Fruit fly (Drosophila melanogaster) whole organism, embryonic: Measurements from ENCODE around the gene Ugt36D1.
A peak's percentile ranks its signal among the peaks of the same experiment; 100 is the strongest.

Source experiments
- CG10274 ChIP-seq: fragments of 200-800 bp; sonication (Bioruptor generic); optimal IDR thresholded peaks from 3 replicates; lab custom pipeline; 2017; ENCODE audit warnings: missing biosample characterization, mild to moderate bottlenecking, missing genetic modification characterization
- CG11093 ChIP-seq: fragments of 200-800 bp; sonication (Bioruptor generic); IDR thresholded peaks from 3 replicates; pipeline ENCODE4 v1.3.6; 2022; ENCODE audit warnings: missing biosample characterization, missing genetic modification characterization
- CG11696 ChIP-seq: fragments of 200-800 bp; sonication (Bioruptor generic); IDR thresholded peaks from 2 replicates; pipeline ENCODE4 v1.3.6; 2022; ENCODE audit warnings: missing biosample characterization, missing genetic modification characterization
- CG13624 ChIP-seq: fragments of 200-800 bp; sonication (Bioruptor generic); optimal IDR thresholded peaks from 2 replicates; lab custom pipeline; 2016; ENCODE audit warnings: missing biosample characterization, missing genetic modification characterization
- CG13775 ChIP-seq: fragments of 200-800 bp; sonication (Bioruptor generic); optimal IDR thresholded peaks from 3 replicates; lab custom pipeline; 2017; ENCODE audit warnings: missing biosample characterization, mild to moderate bottlenecking, missing genetic modification characterization
- CG14710 ChIP-seq: fragments of 200-800 bp; sonication (Bioruptor generic); optimal IDR thresholded peaks from 3 replicates; lab custom pipeline; 2019; ENCODE audit warnings: missing biosample characterization, mild to moderate bottlenecking, missing genetic modification characterization, moderate library complexity
- CG16863 ChIP-seq: fragments of 200-800 bp; sonication (Bioruptor generic); optimal IDR thresholded peaks from 3 replicates; lab custom pipeline; 2016; ENCODE audit warnings: missing biosample characterization, missing genetic modification characterization
- CG18262 ChIP-seq: fragments of 200-800 bp; optimal IDR thresholded peaks from 3 replicates; lab custom pipeline; 2019; ENCODE audit warnings: missing biosample characterization, mild to moderate bottlenecking, missing genetic modification characterization, moderate library complexity
- CG18599 ChIP-seq: fragments of 200-800 bp; sonication (Bioruptor generic); optimal IDR thresholded peaks from 3 replicates; lab custom pipeline; 2017; ENCODE audit warnings: missing biosample characterization, missing genetic modification characterization, mild to moderate bottlenecking, moderate library complexity, missing genetic modification reagents
- CG3726 ChIP-seq: fragments of 200-800 bp; sonication (Bioruptor generic); IDR thresholded peaks from 3 replicates; pipeline ENCODE4, ENCODE4 v1.3.6; 2022; ENCODE audit warnings: missing biosample characterization, missing genetic modification characterization
- CG4854 ChIP-seq: fragments of 200-800 bp; sonication (Bioruptor generic); optimal IDR thresholded peaks from 2 replicates; lab custom pipeline; 2016; ENCODE audit warnings: missing biosample characterization, missing genetic modification characterization, inconsistent platforms
- CG6689 ChIP-seq: fragments of 200-800 bp; sonication (Bioruptor generic); IDR thresholded peaks from 2 replicates; pipeline ENCODE4 v1.3.6; 2022; ENCODE audit warnings: missing biosample characterization, missing genetic modification characterization
- CG7839 ChIP-seq: fragments of 200-800 bp; sonication (Bioruptor generic); optimal IDR thresholded peaks from 3 replicates; lab custom pipeline; 2018; ENCODE audit warnings: missing biosample characterization, mild to moderate bottlenecking, missing genetic modification characterization, moderate library complexity
- CG7987 ChIP-seq: fragments of 200-800 bp; sonication (Bioruptor generic); optimal IDR thresholded peaks from 2 replicates; lab custom pipeline; 2018; ENCODE audit warnings: missing biosample characterization, mild to moderate bottlenecking, missing genetic modification characterization, moderate library complexity
- CG8290 ChIP-seq, 3 experiments: fragments of 200-800 bp; sonication (Bioruptor generic); optimal IDR thresholded peaks; 2 replicates each; lab custom pipeline; 2016 to 2019; ENCODE audit warnings: missing biosample characterization in 3 of 3, missing genetic modification characterization in 3 of 3, mild to moderate bottlenecking in 2 of 3, moderate library complexity in 1 of 3
- CG8388 ChIP-seq: fragments of 200-800 bp; sonication (Bioruptor generic); optimal IDR thresholded peaks from 2 replicates; lab custom pipeline; 2019; ENCODE audit warnings: missing biosample characterization, mild to moderate bottlenecking, missing genetic modification characterization, moderate library complexity
- CG8765 ChIP-seq: fragments of 200-800 bp; sonication (Bioruptor generic); IDR thresholded peaks from 2 replicates; pipeline ENCODE4 v1.3.6; 2022; ENCODE audit warnings: missing biosample characterization, missing genetic modification characterization
- D19B ChIP-seq: fragments of 200-800 bp; sonication (Bioruptor generic); optimal IDR thresholded peaks from 2 replicates; lab custom pipeline; 2017; ENCODE audit warnings: missing biosample characterization, mild to moderate bottlenecking, missing genetic modification characterization
- Dfd ChIP-seq, 2 experiments: fragments of >200 bp; optimal IDR thresholded peaks; 2 replicates each; lab custom pipeline; 2017; ENCODE audit warnings: missing biosample characterization in 2 of 2, missing genetic modification characterization in 2 of 2
- Dip2 ChIP-seq: fragments of 200-800 bp; sonication (Bioruptor generic); IDR thresholded peaks from 2 replicates; pipeline ENCODE4 v1.3.6; 2022; ENCODE audit warnings: missing biosample characterization, missing genetic modification characterization
- Doc3 ChIP-seq: fragments of 200-800 bp; sonication (Bioruptor generic); IDR thresholded peaks from 3 replicates; pipeline ENCODE4 v1.3.6; 2022; ENCODE audit warnings: missing biosample characterization, missing genetic modification characterization; ENCODE audit not compliant: partially characterized antibody
- Ets65A ChIP-seq: fragments of 200-800 bp; sonication (Bioruptor generic); peaks from one replicate; lab custom pipeline; 2016; ENCODE audit warnings: missing biosample characterization, missing genetic modification characterization
- HLHmδ ChIP-seq: fragments of 200-800 bp; sonication (Bioruptor generic); optimal IDR thresholded peaks from 2 replicates; lab custom pipeline; 2018; ENCODE audit warnings: missing biosample characterization, mild to moderate bottlenecking, missing genetic modification characterization, moderate library complexity
- MESR4 ChIP-seq: fragments of 200-800 bp; sonication (Bioruptor generic); optimal IDR thresholded peaks from 2 replicates; lab custom pipeline; 2018; ENCODE audit warnings: missing biosample characterization, mild to moderate bottlenecking, missing genetic modification characterization, moderate library complexity
- Med ChIP-seq: fragments of 200-800 bp; sonication (Bioruptor generic); peaks from one replicate; lab custom pipeline; 2016; ENCODE audit warnings: missing biosample characterization, missing genetic modification characterization, mild to moderate bottlenecking, inconsistent platforms, moderate library complexity
- Meics ChIP-seq: fragments of 200-800 bp; sonication (Bioruptor generic); optimal IDR thresholded peaks from 2 replicates; lab custom pipeline; 2017; ENCODE audit warnings: missing biosample characterization, mild to moderate bottlenecking, missing genetic modification characterization
- Nf-YB ChIP-seq: fragments of 200-800 bp; sonication (Bioruptor generic); optimal IDR thresholded peaks from 3 replicates; lab custom pipeline; 2019; ENCODE audit warnings: missing biosample characterization, mild to moderate bottlenecking, missing genetic modification characterization, moderate library complexity
- Nf-YC ChIP-seq: fragments of 200-800 bp; optimal IDR thresholded peaks from 3 replicates; lab custom pipeline; 2019; ENCODE audit warnings: missing biosample characterization, mild to moderate bottlenecking, missing genetic modification characterization, moderate library complexity
- Optix ChIP-seq: fragments of 200-800 bp; sonication (Bioruptor generic); IDR thresholded peaks from 3 replicates; pipeline ENCODE4 v1.3.6; 2022; ENCODE audit warnings: missing biosample characterization, missing genetic modification characterization
- Rx ChIP-seq: fragments of 200-800 bp; sonication (Bioruptor generic); IDR thresholded peaks from 2 replicates; pipeline ENCODE4 v1.3.6; 2022; ENCODE audit warnings: missing biosample characterization, missing genetic modification characterization
- abd-A ChIP-seq: fragments of 200-800 bp; sonication (Bioruptor generic); optimal IDR thresholded peaks from 3 replicates; lab custom pipeline; 2019; ENCODE audit warnings: missing biosample characterization, mild to moderate bottlenecking, missing genetic modification characterization, moderate library complexity
- br ChIP-seq: fragments of >200 bp; optimal IDR thresholded peaks from 2 replicates; lab custom pipeline; 2017
- bsh ChIP-seq, 2 experiments: fragments of 200-800 bp; sonication (Bioruptor generic); optimal IDR thresholded peaks; 2 replicates each; lab custom pipeline; 2017 to 2018; ENCODE audit warnings: mild to moderate bottlenecking in 2 of 2, missing biosample characterization in 2 of 2, missing genetic modification characterization in 2 of 2, moderate library complexity in 1 of 2
- cad ChIP-seq: fragments of >200 bp; optimal IDR thresholded peaks from 2 replicates; lab custom pipeline; 2017; ENCODE audit warnings: missing biosample characterization, missing genetic modification characterization
- cg ChIP-seq: fragments of 200-800 bp; sonication (Bioruptor generic); optimal IDR thresholded peaks from 3 replicates; lab custom pipeline; 2019; ENCODE audit warnings: missing biosample characterization, mild to moderate bottlenecking, missing genetic modification characterization, moderate library complexity
- chm ChIP-seq: fragments of 200-800 bp; sonication (Bioruptor generic); IDR thresholded peaks from 2 replicates; pipeline ENCODE4 v1.3.6; 2022; ENCODE audit warnings: missing biosample characterization, missing genetic modification characterization
- croc ChIP-seq: fragments of 200-800 bp; sonication (Bioruptor generic); conservative IDR thresholded peaks from 3 replicates; pipeline ENCODE4 v1.3.6; 2022; ENCODE audit warnings: missing biosample characterization, missing genetic modification characterization
- ewg ChIP-seq: fragments of 200-800 bp; sonication (Bioruptor generic); optimal IDR thresholded peaks from 3 replicates; lab custom pipeline; 2017; ENCODE audit warnings: mild to moderate bottlenecking, missing biosample characterization, missing genetic modification reagents, missing genetic modification characterization
- exex ChIP-seq: fragments of 200-800 bp; sonication (Bioruptor generic); optimal IDR thresholded peaks from 4 replicates; lab custom pipeline; 2018; ENCODE audit warnings: missing biosample characterization, mild to moderate bottlenecking, missing genetic modification characterization, moderate library complexity
- fu2 ChIP-seq: fragments of 200-800 bp; sonication (Bioruptor generic); optimal IDR thresholded peaks from 2 replicates; lab custom pipeline; 2016; ENCODE audit warnings: missing biosample characterization, missing genetic modification characterization
- inv ChIP-seq: fragments of 200-800 bp; sonication (Bioruptor generic); IDR thresholded peaks from 2 replicates; pipeline ENCODE4 v1.3.6; 2022; ENCODE audit warnings: missing biosample characterization, missing genetic modification characterization; ENCODE audit not compliant: partially characterized antibody
- kay ChIP-seq: fragments of 200-800 bp; sonication (Bioruptor generic); optimal IDR thresholded peaks from 2 replicates; lab custom pipeline; 2016; ENCODE audit warnings: missing biosample characterization, missing genetic modification characterization
- knrl ChIP-seq: fragments of 200-800 bp; sonication (Bioruptor generic); IDR thresholded peaks from 3 replicates; pipeline ENCODE4 v1.3.6; 2022; ENCODE audit warnings: missing biosample characterization, missing genetic modification characterization; ENCODE audit not compliant: partially characterized antibody
- luna ChIP-seq: fragments of 200-800 bp; sonication (Bioruptor generic); optimal IDR thresholded peaks from 2 replicates; lab custom pipeline; 2016; ENCODE audit warnings: missing biosample characterization, missing genetic modification characterization
- mld ChIP-seq: fragments of 200-800 bp; sonication (Bioruptor generic); IDR thresholded peaks from 3 replicates; pipeline ENCODE4 v1.3.6; 2022; ENCODE audit warnings: missing biosample characterization, missing genetic modification characterization; ENCODE audit not compliant: partially characterized antibody
- nom ChIP-seq: fragments of 200-800 bp; sonication (Bioruptor generic); optimal IDR thresholded peaks from 2 replicates; lab custom pipeline; 2017; ENCODE audit warnings: missing biosample characterization, missing genetic modification characterization, mild to moderate bottlenecking, moderate library complexity, missing genetic modification reagents
- sc ChIP-seq, 3 experiments: fragments of >200 bp in 2 of 3; fragments of 200-800 bp in 1 of 3; sonication (Bioruptor generic) in 1 of 3; optimal IDR thresholded peaks; 2 replicates in 2 of 3; 3 replicates in 1 of 3; lab custom pipeline; 2017; ENCODE audit warnings: mild to moderate bottlenecking in 1 of 3, missing biosample characterization in 1 of 3, missing genetic modification characterization in 1 of 3, missing genetic modification reagents in 1 of 3
- seq ChIP-seq: fragments of 200-800 bp; sonication (Bioruptor generic); IDR thresholded peaks from 2 replicates; pipeline ENCODE4 v1.3.6; 2022; ENCODE audit warnings: missing biosample characterization, missing genetic modification characterization
- yki ChIP-seq: fragments of >200 bp; optimal IDR thresholded peaks from 3 replicates; lab custom pipeline; 2018
- z ChIP-seq: fragments of 200-800 bp; sonication (Bioruptor generic); IDR thresholded peaks from 3 replicates; pipeline ENCODE4 v1.3.6; 2022; ENCODE audit warnings: missing biosample characterization, missing genetic modification characterization

Ugt36D1 gene

DNA sequence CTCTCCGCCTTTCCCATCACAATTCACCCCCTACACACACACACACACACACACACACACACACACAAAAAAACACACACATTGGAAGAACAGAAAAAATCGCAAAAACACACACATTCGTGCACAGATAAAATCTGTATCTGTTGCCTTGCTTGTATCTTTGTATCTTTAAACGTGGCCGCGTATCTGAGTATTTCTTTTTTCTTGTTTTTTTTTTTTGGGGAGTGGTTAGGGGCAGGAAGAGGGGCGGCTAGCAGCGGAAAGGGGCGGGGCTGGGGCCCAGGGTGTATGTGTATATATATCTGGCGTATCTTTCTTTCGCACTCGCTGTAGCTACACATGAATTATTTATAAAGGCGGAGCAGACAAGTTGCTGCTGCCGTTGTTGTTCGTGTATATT is 43.2 kb downstream of the Ugt36D1 start (continued):
- TF ChIP-seq inv (GFP tag; lab: Robert Waterston, UW) (no peak), HLHmδ (GFP tag; lab: Kevin White, UChicago) (no peak), seq (GFP tag; lab: Robert Waterston, UW) (0 out of 2 replicates have a peak, but pooled peaks have one; percentile 8), CG8765 (GFP tag; lab: Robert Waterston, UW) (no peak), mld (GFP tag; lab: Robert Waterston, UW) (no peak), Med (GFP tag; lab: Kevin White, UChicago) (no peak), CG6689 (GFP tag; lab: Robert Waterston, UW) (no peak), br (no peak), CG10274 (no peak), MESR4 (no peak), fu2 (GFP tag; lab: Kevin White, UChicago) (no peak)

DNA sequence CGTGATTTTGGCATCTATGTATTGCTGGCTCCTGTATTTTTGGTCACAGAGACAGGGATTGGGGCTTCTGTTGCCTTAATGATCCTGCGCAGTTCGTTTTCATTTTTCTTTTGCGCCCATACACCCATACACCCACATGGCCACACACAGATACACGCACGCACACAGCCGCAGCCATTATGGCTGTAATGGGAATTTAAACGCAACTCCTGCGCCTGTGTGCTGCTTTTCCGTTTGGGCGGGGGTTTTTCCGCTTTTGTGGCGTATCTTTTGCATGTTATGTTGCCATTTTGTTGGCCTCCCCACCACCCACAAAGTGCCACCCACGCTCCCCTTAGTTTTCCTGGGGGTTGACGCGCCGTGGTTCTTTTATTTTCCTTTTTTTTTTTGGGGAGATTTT is 44.5 kb downstream of the Ugt36D1 start:
- TF ChIP-seq Nf-YB (GFP tag; lab: Kevin White, UChicago) (peak; percentile 68), abd-A (peak; percentile 81), CG11696 (GFP tag; lab: Robert Waterston, UW) (no peak), cg (GFP tag; lab: Kevin White, UChicago) (peak; percentile 70), D19B (no peak), Ets65A (GFP tag; lab: Kevin White, UChicago) (peak; percentile 28), chm (GFP tag; lab: Robert Waterston, UW) (no peak), Doc3 (0 out of 3 replicates have a peak, but pooled peaks have one; percentile 12), Nf-YC (tag; lab: Kevin White, UChicago) (peak; percentile 89), kay (no peak), ewg (GFP tag; lab: Kevin White, UChicago) (peak; percentile 92), Meics (no peak), exex (tag; lab: Kevin White, UChicago) (peak; percentile 12), Dip2 (no peak), CG7987 (no peak)

DNA sequence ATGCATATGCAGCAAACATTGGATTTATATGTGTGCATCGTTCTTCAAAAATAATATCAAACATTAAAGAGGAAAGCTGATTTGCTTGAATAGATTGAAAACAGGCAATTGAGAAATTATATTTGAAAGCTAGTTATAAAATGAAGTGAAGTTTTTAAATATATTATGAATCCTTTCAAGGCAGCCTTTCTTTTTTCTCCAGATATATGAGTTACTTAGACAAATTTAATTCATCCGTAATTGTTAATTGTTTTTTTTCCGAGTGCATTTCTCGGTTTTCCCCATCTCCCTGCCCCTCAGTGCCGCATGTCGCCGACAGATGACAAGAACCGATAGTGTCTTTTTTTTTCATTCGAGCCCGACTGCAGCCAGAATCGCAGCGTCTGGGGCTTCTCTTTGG is 48.5 kb downstream of the Ugt36D1 start:
- peak; percentile 6 for TF ChIP-seq CG18262 (tag; lab: Kevin White, UChicago)
- TF ChIP-seq sc (optimal IDR thresholded peaks at IDR 0.05; lab: Kevin White, UChicago): no peak
- peak; percentile 13 for TF ChIP-seq sc (GFP tag; optimal IDR thresholded peaks at IDR 0.05; lab: Kevin White, UChicago)
- no peak for TF ChIP-seq CG14710 (tag; lab: Kevin White, UChicago)
- no peak for TF ChIP-seq Rx
- TF ChIP-seq yki (lab: Kevin White, UChicago): no peak
- TF ChIP-seq croc: no peak; the same call in 2 of the 3 replicates
- TF ChIP-seq CG3726 (GFP tag; lab: Robert Waterston, UW): no peak
- no peak for TF ChIP-seq nom (GFP tag; lab: Kevin White, UChicago)
- TF ChIP-seq CG4854 (GFP tag; lab: Kevin White, UChicago): no peak
- no peak for TF ChIP-seq Optix (GFP tag; lab: Robert Waterston, UW)
- TF ChIP-seq Dfd (GFP tag; optimal IDR thresholded peaks at IDR 0.05; lab: Kevin White, UChicago): no peak
- TF ChIP-seq CG11093: no peak
- peak in 1 of 2 experiments; percentile 46 for TF ChIP-seq bsh (GFP tag; optimal IDR thresholded peaks at IDR 0.05; lab: Kevin White, UChicago)
- peak; percentile 43 for TF ChIP-seq CG8388 (GFP tag; lab: Kevin White, UChicago)
- no peak for TF ChIP-seq luna (GFP tag; lab: Kevin White, UChicago)
- TF ChIP-seq CG16863 (GFP tag; lab: Kevin White, UChicago): no peak
- peak; percentile 25 for TF ChIP-seq CG13775
- no peak for TF ChIP-seq z (GFP tag; lab: Robert Waterston, UW)
- no peak for TF ChIP-seq CG13624 (GFP tag; lab: Kevin White, UChicago)
- TF ChIP-seq CG7839 (tag; lab: Kevin White, UChicago): no peak
- no peak for TF ChIP-seq CG18599 (GFP tag; lab: Kevin White, UChicago)
- TF ChIP-seq cad (GFP tag; lab: Kevin White, UChicago): no peak
- no peak for TF ChIP-seq knrl (GFP tag; lab: Robert Waterston, UW)
- peak; percentile 14 for TF ChIP-seq CG8290 (GFP tag; optimal IDR thresholded peaks at IDR 0.05; lab: Kevin White, UChicago)
- no peak for TF ChIP-seq CG8290 (tag; optimal IDR thresholded peaks at IDR 0.05; lab: Kevin White, UChicago)
